Fruit fly (Drosophila melanogaster) whole organism, adult: ENCODE measurements around the gene CG31639.

ENCODE experiments used
- CG7045 ChIP-seq: fragments of 200-800 bp; sonication (Bioruptor generic); optimal IDR thresholded peaks from 2 replicates; lab custom pipeline; 2017; ENCODE audit warnings: missing biosample characterization, mild to moderate bottlenecking, missing genetic modification characterization
- cic ChIP-seq: fragments of 200-800 bp; sonication (Bioruptor generic); optimal IDR thresholded peaks from 2 replicates; lab custom pipeline; 2017; ENCODE audit warnings: missing biosample characterization, mild to moderate bottlenecking, missing genetic modification characterization, moderate library complexity

DNA sequence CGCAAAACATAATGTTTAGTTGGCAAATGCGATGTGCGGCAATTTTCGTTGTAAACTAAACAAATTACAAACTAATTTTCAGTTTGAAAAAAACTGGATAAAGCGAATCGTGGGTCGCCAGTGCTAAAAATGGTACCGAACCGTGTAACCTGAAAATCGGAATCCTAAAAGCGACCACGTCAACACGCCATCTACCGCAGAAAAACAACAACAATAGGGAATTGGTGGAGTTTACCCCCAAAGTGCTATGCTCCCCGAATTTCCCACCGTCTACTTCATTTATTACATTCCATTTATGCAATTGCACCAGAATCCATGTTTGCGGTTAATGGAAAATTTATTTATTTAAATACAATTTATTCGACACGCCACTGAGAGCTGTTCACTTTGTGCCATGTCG, 18.1 kb upstream of the CG31639 start:
- TF ChIP-seq CG7045 (no peak), cic (GFP tag; lab: Kevin White, UChicago) (no peak)
